Worm (Caenorhabditis elegans) whole organism, L4 larva: Measurements from ENCODE around the gene C14C6.13.
A peak's percentile ranks its signal among the peaks of the same experiment; 100 is the strongest.

Experiments
- F10B5.3 ChIP-seq: sonication (generic microtip); optimal IDR thresholded peaks from 2 replicates; lab custom pipeline; 2016; ENCODE audit warnings: mild to moderate bottlenecking, missing genetic modification characterization, missing compliant biosample characterization
- F44E2.7 ChIP-seq: fragments of 200-800 bp; sonication (Bioruptor generic); IDR thresholded peaks from 2 replicates; pipeline ENCODE4 v2.1.2; 2022; ENCODE audit warnings: missing genetic modification characterization, missing compliant biosample characterization
- Y48G9A.11 ChIP-seq: fragments of 200-800 bp; sonication (Bioruptor generic); IDR thresholded peaks from 2 replicates; pipeline ENCODE4 v1.3.6; 2022; ENCODE audit warnings: missing genetic modification reagents, missing genetic modification characterization, missing compliant biosample characterization
- Y5F2A.4 ChIP-seq: fragments of 200-800 bp; sonication (Bioruptor generic); optimal IDR thresholded peaks from 2 replicates; lab custom pipeline; 2018; ENCODE audit warnings: mild to moderate bottlenecking, missing genetic modification characterization, missing compliant biosample characterization
- ZK546.5 ChIP-seq, 2 experiments: sonication (generic microtip); optimal IDR thresholded peaks; 2 replicates each; lab custom pipeline; 2017; ENCODE audit warnings: missing biosample characterization in 2 of 2, missing genetic modification characterization in 2 of 2
- ama-1 ChIP-seq: fragments of 150-350 bp; optimal IDR thresholded peaks from 2 replicates; lab custom pipeline; 2014; ENCODE audit warnings: inconsistent platforms, mixed read lengths
- attf-4 ChIP-seq: sonication (generic microtip); optimal IDR thresholded peaks from 3 replicates; lab custom pipeline; 2017; ENCODE audit warnings: missing biosample characterization, missing genetic modification characterization
- ceh-20 ChIP-seq: fragments of 200-800 bp; sonication (Bioruptor generic); IDR thresholded peaks from 2 replicates; pipeline ENCODE4 v1.3.6; 2022; ENCODE audit warnings: missing genetic modification reagents, missing genetic modification characterization, missing compliant biosample characterization
- ceh-28 ChIP-seq: fragments of 150-350 bp; optimal IDR thresholded peaks from 2 replicates; lab custom pipeline; 2014; ENCODE audit warnings: missing biosample characterization, missing genetic modification reagents, missing genetic modification characterization
- ceh-32 ChIP-seq: sonication (generic microtip); optimal IDR thresholded peaks from 2 replicates; lab custom pipeline; 2016; ENCODE audit warnings: mild to moderate bottlenecking, missing genetic modification characterization, missing compliant biosample characterization; ENCODE audit not compliant: poor library complexity
- ceh-44 ChIP-seq: fragments of 200-800 bp; sonication (Bioruptor generic); IDR thresholded peaks from 2 replicates; pipeline ENCODE4 v1.3.6; 2022; ENCODE audit warnings: missing genetic modification reagents, missing genetic modification characterization, missing compliant biosample characterization
- ctbp-1 ChIP-seq: fragments of 200-800 bp; sonication (Bioruptor generic); IDR thresholded peaks from 2 replicates; pipeline ENCODE4 v1.3.6; 2022; ENCODE audit warnings: missing genetic modification reagents, missing genetic modification characterization, missing compliant biosample characterization
- daf-12 ChIP-seq: fragments of 150-350 bp; optimal IDR thresholded peaks from 2 replicates; lab custom pipeline; 2014; ENCODE audit warnings: missing biosample characterization, missing genetic modification reagents, missing genetic modification characterization
- daf-8 ChIP-seq: fragments of 200-800 bp; sonication (Bioruptor generic); IDR thresholded peaks from 2 replicates; pipeline ENCODE4 v1.3.6; 2022; ENCODE audit warnings: missing genetic modification characterization, missing compliant biosample characterization
- duxl-1 ChIP-seq: sonication (generic microtip); optimal IDR thresholded peaks from 2 replicates; lab custom pipeline; 2016; ENCODE audit warnings: mild to moderate bottlenecking, missing genetic modification characterization, moderate library complexity, missing compliant biosample characterization; ENCODE audit not compliant: poor library complexity
- fkh-10 ChIP-seq: fragments of 150-350 bp; optimal IDR thresholded peaks from 2 replicates; lab custom pipeline; 2014; ENCODE audit warnings: missing biosample characterization, missing genetic modification reagents, missing genetic modification characterization
- hif-1 ChIP-seq, 2 experiments: sonication (generic microtip); optimal IDR thresholded peaks; 2 replicates each; lab custom pipeline; 2016 to 2017; ENCODE audit warnings: missing compliant biosample characterization in 2 of 2, missing genetic modification characterization in 2 of 2, missing genetic modification reagents in 2 of 2, missing genotype in 2 of 2, mild to moderate bottlenecking in 1 of 2
- hlh-30 ChIP-seq: sonication (generic microtip); optimal IDR thresholded peaks from 2 replicates; lab custom pipeline; 2017; ENCODE audit warnings: antibody characterized with exemption, mild to moderate bottlenecking, missing genetic modification characterization, missing compliant biosample characterization; ENCODE audit not compliant: insufficient read depth
- lim-7 ChIP-seq: fragments of 200-800 bp; sonication (Bioruptor generic); IDR thresholded peaks from 2 replicates; pipeline ENCODE4 v1.3.6; 2022; ENCODE audit warnings: missing genetic modification characterization, missing compliant biosample characterization
- lin-29 ChIP-seq: fragments of 200-800 bp; sonication (Bioruptor generic); IDR thresholded peaks from 2 replicates; pipeline ENCODE4 v1.3.6; 2022; ENCODE audit warnings: missing genetic modification reagents, missing genetic modification characterization, missing compliant biosample characterization
- lin-38 ChIP-seq: fragments of 200-800 bp; sonication (Bioruptor generic); IDR thresholded peaks from 2 replicates; pipeline ENCODE4 v1.3.6; 2022; ENCODE audit warnings: missing genetic modification reagents, missing genetic modification characterization, missing compliant biosample characterization
- lsy-2 ChIP-seq, 2 experiments: fragments of 150-350 bp in 1 of 2; sonication (generic microtip) in 1 of 2; optimal IDR thresholded peaks; 2 replicates each; lab custom pipeline; 2014 to 2017; ENCODE audit warnings: missing biosample characterization in 2 of 2, missing genetic modification characterization in 2 of 2
- mep-1 ChIP-seq: fragments of 150-350 bp; sonication (generic microtip); optimal IDR thresholded peaks from 3 replicates; lab custom pipeline; 2014; ENCODE audit warnings: missing biosample characterization, missing genetic modification characterization
- nhr-11 ChIP-seq: fragments of 150-350 bp; optimal IDR thresholded peaks from 2 replicates; lab custom pipeline; 2014; ENCODE audit warnings: missing biosample characterization, missing genetic modification characterization
- nhr-48 ChIP-seq: sonication (generic microtip); optimal IDR thresholded peaks from 2 replicates; lab custom pipeline; 2016; ENCODE audit warnings: mild to moderate bottlenecking, missing genetic modification characterization, missing compliant biosample characterization
- nhr-6 ChIP-seq: fragments of 150-350 bp; optimal IDR thresholded peaks from 2 replicates; lab custom pipeline; 2014; ENCODE audit warnings: missing biosample characterization, missing genetic modification characterization
- set-16 ChIP-seq: fragments of 200-800 bp; sonication (Bioruptor generic); IDR thresholded peaks from 2 replicates; pipeline ENCODE4 v1.3.6; 2022; ENCODE audit warnings: missing genetic modification reagents, missing genetic modification characterization, missing compliant biosample characterization
- skn-1 ChIP-seq: fragments of 150-350 bp; optimal IDR thresholded peaks from 2 replicates; lab custom pipeline; 2014; ENCODE audit warnings: missing biosample characterization, missing genetic modification characterization
- snpc-4 ChIP-seq: fragments of 150-350 bp; optimal IDR thresholded peaks from 2 replicates; lab custom pipeline; 2014; ENCODE audit warnings: missing biosample characterization, missing genetic modification characterization
- spr-3 ChIP-seq: fragments of 200-800 bp; sonication (Bioruptor generic); optimal IDR thresholded peaks from 2 replicates; lab custom pipeline; 2018; ENCODE audit warnings: mild to moderate bottlenecking, missing genetic modification characterization, missing compliant biosample characterization
- unc-62 ChIP-seq, 3 experiments: fragments of 150-350 bp in 1 of 3; sonication (generic microtip); optimal IDR thresholded peaks in 2 of 3; peaks in 1 of 3; 1 replicate in 1 of 3; 2 replicates in 2 of 3; lab custom pipeline; 2014 to 2017; ENCODE audit warnings: missing biosample characterization in 3 of 3, missing genetic modification characterization in 3 of 3, missing genetic modification reagents in 3 of 3, missing genotype in 1 of 3
- zfp-3 ChIP-seq: fragments of 200-800 bp; sonication (Bioruptor generic); conservative IDR thresholded peaks from 2 replicates; pipeline ENCODE4 v1.3.6; 2022; ENCODE audit warnings: missing genetic modification reagents, missing genetic modification characterization, missing compliant biosample characterization
- zip-2 ChIP-seq: fragments of 150-350 bp; optimal IDR thresholded peaks from 2 replicates; lab custom pipeline; 2014; ENCODE audit warnings: missing biosample characterization, missing genetic modification characterization

The C14C6.13 gene

ce11 chrV:559940-560339 is 14.6 kb downstream of the C14C6.13 start, which contains the start of gene srx-7:
Gene srx-7, plus strand, starts transcription at chrV:560195.
- TF ChIP-seq fkh-10 (no peak), ceh-44 (GFP tag; lab: Robert Waterston, UW) (peak; percentile 86), attf-4 (tag; lab: Kevin White, UChicago) (no peak), ceh-32 (no peak), mep-1 (no peak), hlh-30 (tag; lab: Kevin White, UChicago) (no peak), F44E2.7 (no peak), Y5F2A.4 (GFP tag; lab: Kevin White, UChicago) (no peak)
- TF ChIP-seq, all 104 proteins: peak for 1

ce11 chrV:556055-556454 is 18.5 kb downstream of the C14C6.13 start, which contains the start of gene srx-8:
Gene srx-8, minus strand, starts transcription at chrV:556155.
- TF ChIP-seq ama-1 (lab: Kevin White, UChicago) (no peak), ZK546.5 (tag; optimal IDR thresholded peaks at IDR 0.05; lab: Kevin White, UChicago) (no peak), lin-38 (GFP tag; lab: Robert Waterston, UW) (no peak), Y5F2A.4 (GFP tag; lab: Kevin White, UChicago) (no peak)

- TF ChIP-seq zip-2 (tag; lab: Kevin White, UChicago) (no peak), nhr-48 (no peak), F10B5.3 (tag; lab: Kevin White, UChicago) (no peak), lin-29 (GFP tag; lab: Robert Waterston, UW) (no peak), ceh-20 (GFP tag; lab: Robert Waterston, UW) (no peak), hif-1 (tag; optimal IDR thresholded peaks at IDR 0.05; lab: Kevin White, UChicago) (no peak), ctbp-1 (no peak), nhr-11 (tag; lab: Kevin White, UChicago) (no peak), daf-8 (no peak), skn-1 (tag; lab: Kevin White, UChicago) (no peak), ceh-28 (tag; lab: Kevin White, UChicago) (no peak), ceh-44 (GFP tag; lab: Robert Waterston, UW) (no peak), daf-12 (tag; lab: Kevin White, UChicago) (no peak), lim-7 (no peak), lin-38 (GFP tag; lab: Robert Waterston, UW) (no peak), Y48G9A.11 (GFP tag; lab: Robert Waterston, UW) (no peak), spr-3 (no peak)
Observed at ce11 chrV:553067-553466, 21.5 kb downstream of the C14C6.13 start, which contains the start of gene C14C6.8. Gene C14C6.8, minus strand, starts transcription at chrV:553167.

- no peak for TF ChIP-seq duxl-1
- peak in 1 of 2 experiments; percentile 91 for TF ChIP-seq unc-62 (GFP tag; optimal IDR thresholded peaks at IDR 0.05 in 1 of 2; lab: Kevin White, UChicago)
- TF ChIP-seq unc-62 (tag; optimal IDR thresholded peaks at IDR 0.05; lab: Kevin White, UChicago) = no peak
- TF ChIP-seq, all 104 proteins: peak for 1
Observed at ce11 chrV:552406-552805, 22.1 kb downstream of the C14C6.13 start.

ce11 chrV:547980-548379 is 26.6 kb downstream of the C14C6.13 start, which contains the start of gene C14C6.6:
Gene C14C6.6, minus strand, starts transcription at chrV:548080.
- TF ChIP-seq lsy-2 (tag; optimal IDR thresholded peaks at IDR 0.05; lab: Kevin White, UChicago) (no peak), set-16 (GFP tag; lab: Robert Waterston, UW) (no peak), snpc-4 (tag; lab: Kevin White, UChicago) (no peak), nhr-11 (tag; lab: Kevin White, UChicago) (no peak), zfp-3 (GFP tag; lab: Robert Waterston, UW) (no peak), lin-38 (GFP tag; lab: Robert Waterston, UW) (no peak), daf-8 (no peak), nhr-6 (tag; lab: Kevin White, UChicago) (no peak)
